Worm (Caenorhabditis elegans) whole organism, young adult: ENCODE measurements around the gene flp-27.
A peak's percentile ranks its signal among the peaks of the same experiment; 100 is the strongest.

ENCODE experiments used
- B0261.1 ChIP-seq: sonication (generic microtip); optimal IDR thresholded peaks from 2 replicates; lab custom pipeline; 2016; ENCODE audit warnings: mild to moderate bottlenecking, missing genetic modification characterization, moderate library complexity, missing compliant biosample characterization
- B0336.3 ChIP-seq: fragments of 200-800 bp; sonication (Bioruptor generic); IDR thresholded peaks from 2 replicates; pipeline ENCODE4 v1.3.6; 2022; ENCODE audit warnings: missing genetic modification characterization, missing compliant biosample characterization
- D2030.7 ChIP-seq: fragments of 200-800 bp; sonication (Bioruptor generic); IDR thresholded peaks from 2 replicates; pipeline ENCODE4 v1.3.6; 2022; ENCODE audit warnings: missing genetic modification reagents, missing genetic modification characterization, missing compliant biosample characterization
- F10E7.11 ChIP-seq: sonication (generic microtip); optimal IDR thresholded peaks from 2 replicates; lab custom pipeline; 2017; ENCODE audit warnings: mild to moderate bottlenecking, missing genetic modification characterization, moderate library complexity, missing compliant biosample characterization
- F22D6.2 ChIP-seq: sonication (generic microtip); optimal IDR thresholded peaks from 2 replicates; lab custom pipeline; 2016; ENCODE audit warnings: mild to moderate bottlenecking, missing genetic modification characterization, missing compliant biosample characterization
- F23B12.7 ChIP-seq: sonication (generic microtip); optimal IDR thresholded peaks from 2 replicates; lab custom pipeline; 2017; ENCODE audit warnings: missing genetic modification characterization, mild to moderate bottlenecking, missing compliant biosample characterization, antibody characterized with exemption, moderate library complexity; ENCODE audit not compliant: insufficient read depth
- F33H1.4 ChIP-seq: fragments of 200-800 bp; sonication (Bioruptor generic); IDR thresholded peaks from 2 replicates; pipeline ENCODE4 v1.3.6; 2022; ENCODE audit warnings: missing genetic modification reagents, missing genetic modification characterization, missing compliant biosample characterization
- F37B4.10 ChIP-seq: fragments of 200-800 bp; sonication (Bioruptor generic); IDR thresholded peaks from 2 replicates; pipeline ENCODE4 v1.3.6; 2022; ENCODE audit warnings: missing genetic modification characterization, missing compliant biosample characterization
- F57A8.1 ChIP-seq: fragments of 200-800 bp; sonication (Bioruptor generic); optimal IDR thresholded peaks from 2 replicates; lab custom pipeline; 2018; ENCODE audit warnings: mild to moderate bottlenecking, missing genetic modification characterization, moderate library complexity, missing compliant biosample characterization
- F57C9.4 ChIP-seq: sonication (generic microtip); optimal IDR thresholded peaks from 2 replicates; lab custom pipeline; 2017; ENCODE audit warnings: mild to moderate bottlenecking, missing genetic modification characterization, missing compliant biosample characterization
- K12H6.12 ChIP-seq: fragments of 200-800 bp; sonication (Bioruptor generic); optimal IDR thresholded peaks from 2 replicates; lab custom pipeline; 2018; ENCODE audit warnings: mild to moderate bottlenecking, missing genetic modification characterization, missing compliant biosample characterization
- Y53G8AR.9 ChIP-seq: fragments of 200-800 bp; sonication (Bioruptor generic); conservative IDR thresholded peaks from 2 replicates; pipeline ENCODE4 v1.3.6; 2022; ENCODE audit warnings: missing genetic modification reagents, missing genetic modification characterization, missing compliant biosample characterization
- ama-1 ChIP-seq, 3 experiments: fragments of 150-350 bp in 1 of 3; sonication (generic microtip) in 2 of 3; optimal IDR thresholded peaks; 2 replicates each; lab custom pipeline; 2014 to 2018; ENCODE audit warnings: missing biosample characterization in 2 of 3, missing genetic modification characterization in 2 of 3, missing genetic modification reagents in 2 of 3
- aptf-3 ChIP-seq: fragments of 200-800 bp; sonication (Bioruptor generic); IDR thresholded peaks from 2 replicates; pipeline ENCODE4 v1.3.6; 2022; ENCODE audit warnings: missing genetic modification characterization, missing compliant biosample characterization
- atf-7 ChIP-seq: sonication (generic microtip); optimal IDR thresholded peaks from 2 replicates; lab custom pipeline; 2017; ENCODE audit warnings: mild to moderate bottlenecking, missing genetic modification characterization, missing compliant biosample characterization
- bed-1 ChIP-seq: fragments of 200-800 bp; sonication (Bioruptor generic); IDR thresholded peaks from 2 replicates; pipeline ENCODE4 v1.3.6; 2022; ENCODE audit warnings: missing genetic modification reagents, missing genetic modification characterization, missing compliant biosample characterization
- bed-2 ChIP-seq: fragments of 200-800 bp; sonication (Bioruptor generic); IDR thresholded peaks from 2 replicates; pipeline ENCODE4 v1.3.6; 2022; ENCODE audit warnings: missing genetic modification reagents, missing genetic modification characterization, missing compliant biosample characterization
- ccch-3 ChIP-seq: fragments of 200-800 bp; sonication (Bioruptor generic); optimal IDR thresholded peaks from 2 replicates; lab custom pipeline; 2018; ENCODE audit warnings: mild to moderate bottlenecking, missing genetic modification characterization, missing compliant biosample characterization
- ceh-27 ChIP-seq: fragments of 200-800 bp; sonication (Bioruptor generic); optimal IDR thresholded peaks from 2 replicates; lab custom pipeline; 2018; ENCODE audit warnings: mild to moderate bottlenecking, missing genetic modification characterization, moderate library complexity, missing compliant biosample characterization
- ceh-40 ChIP-seq: fragments of 200-800 bp; sonication (Bioruptor generic); IDR thresholded peaks from 2 replicates; pipeline ENCODE4 v1.3.6; 2022; ENCODE audit warnings: missing genetic modification characterization, missing compliant biosample characterization
- ceh-79 ChIP-seq: sonication (generic microtip); optimal IDR thresholded peaks from 2 replicates; lab custom pipeline; 2017; ENCODE audit warnings: mild to moderate bottlenecking, missing genetic modification characterization, missing compliant biosample characterization
- die-1 ChIP-seq: sonication (generic microtip); optimal IDR thresholded peaks from 2 replicates; lab custom pipeline; 2016; ENCODE audit warnings: missing genotype, mild to moderate bottlenecking, missing genetic modification characterization, missing compliant biosample characterization
- dox-1 ChIP-seq: fragments of 200-800 bp; sonication (Bioruptor generic); IDR thresholded peaks from 2 replicates; pipeline ENCODE4 v1.3.6; 2022; ENCODE audit warnings: missing genetic modification reagents, missing genetic modification characterization, missing compliant biosample characterization
- dpff-1 ChIP-seq: sonication (generic microtip); optimal IDR thresholded peaks from 2 replicates; lab custom pipeline; 2017; ENCODE audit warnings: mild to moderate bottlenecking, missing genetic modification characterization, missing compliant biosample characterization
- efl-1 ChIP-seq: fragments of 150-350 bp; optimal IDR thresholded peaks from 2 replicates; lab custom pipeline; 2014; ENCODE audit warnings: missing biosample characterization, missing genetic modification reagents, missing genetic modification characterization
- egrh-3 ChIP-seq: fragments of 200-800 bp; sonication (Bioruptor generic); IDR thresholded peaks from 2 replicates; pipeline ENCODE4 v1.3.6; 2022; ENCODE audit warnings: missing genetic modification reagents, missing genetic modification characterization, missing compliant biosample characterization
- gei-17 ChIP-seq: fragments of 200-800 bp; sonication (Bioruptor generic); optimal IDR thresholded peaks from 2 replicates; lab custom pipeline; 2018; ENCODE audit warnings: mild to moderate bottlenecking, missing genetic modification characterization, missing compliant biosample characterization
- him-1 ChIP-seq: sonication (generic microtip); optimal IDR thresholded peaks from 2 replicates; lab custom pipeline; 2016; ENCODE audit warnings: missing genotype, missing genetic modification reagents, missing genetic modification characterization, missing compliant biosample characterization
- lag-1 ChIP-seq: fragments of 200-800 bp; sonication (Bioruptor generic); IDR thresholded peaks from 2 replicates; pipeline ENCODE4 v1.3.6; 2022; ENCODE audit warnings: missing genetic modification reagents, missing genetic modification characterization, missing compliant biosample characterization
- lin-35 ChIP-seq, 3 experiments: fragments of 150-350 bp in 2 of 3; sonication (generic microtip) in 1 of 3; optimal IDR thresholded peaks; 2 replicates each; lab custom pipeline; 2014 to 2018; ENCODE audit warnings: missing biosample characterization in 3 of 3, missing genetic modification characterization in 3 of 3, missing genetic modification reagents in 3 of 3
- lin-40 ChIP-seq: sonication (generic microtip); optimal IDR thresholded peaks from 2 replicates; lab custom pipeline; 2016; ENCODE audit warnings: missing genetic modification characterization, mild to moderate bottlenecking, missing compliant biosample characterization, missing genotype, missing genetic modification reagents
- lsl-1 ChIP-seq: fragments of 200-800 bp; sonication (Bioruptor generic); optimal IDR thresholded peaks from 2 replicates; lab custom pipeline; 2018; ENCODE audit warnings: mild to moderate bottlenecking, missing genetic modification characterization, moderate library complexity, missing compliant biosample characterization
- madf-3 ChIP-seq: fragments of 200-800 bp; sonication (Bioruptor generic); IDR thresholded peaks from 2 replicates; pipeline ENCODE4 v1.3.6; 2022; ENCODE audit warnings: missing genetic modification reagents, missing genetic modification characterization, missing compliant biosample characterization
- madf-6 ChIP-seq: fragments of 200-800 bp; sonication (Bioruptor generic); IDR thresholded peaks from 2 replicates; pipeline ENCODE4 v1.3.6; 2022; ENCODE audit warnings: missing genetic modification reagents, missing genetic modification characterization, missing compliant biosample characterization
- madf-8 ChIP-seq: fragments of 200-800 bp; sonication (Bioruptor generic); conservative IDR thresholded peaks from 2 replicates; pipeline ENCODE4 v1.3.6; 2022; ENCODE audit warnings: missing genetic modification reagents, missing genetic modification characterization, missing compliant biosample characterization
- mcd-1 ChIP-seq: fragments of 200-800 bp; sonication (Bioruptor generic); IDR thresholded peaks from 2 replicates; pipeline ENCODE4 v1.3.6; 2022; ENCODE audit warnings: missing genetic modification reagents, missing genetic modification characterization, missing compliant biosample characterization
- nfya-1 ChIP-seq: sonication (generic microtip); optimal IDR thresholded peaks from 2 replicates; lab custom pipeline; 2017; ENCODE audit warnings: antibody characterized with exemption, missing compliant biosample characterization, missing genetic modification characterization, borderline replicate concordance; ENCODE audit not compliant: insufficient read depth
- nfya-2 ChIP-seq: fragments of 200-800 bp; sonication (Bioruptor generic); IDR thresholded peaks from 2 replicates; pipeline ENCODE4 v1.3.6; 2022; ENCODE audit warnings: missing genetic modification reagents, missing genetic modification characterization, missing compliant biosample characterization
- nhr-179 ChIP-seq: sonication (generic microtip); optimal IDR thresholded peaks from 2 replicates; lab custom pipeline; 2016; ENCODE audit warnings: mild to moderate bottlenecking, missing genetic modification characterization, missing compliant biosample characterization
- pbrm-1 ChIP-seq: fragments of 200-800 bp; sonication (Bioruptor generic); IDR thresholded peaks from 2 replicates; pipeline ENCODE4 v1.3.6; 2022; ENCODE audit warnings: missing genetic modification reagents, missing genetic modification characterization, missing compliant biosample characterization
- snpc-3.4 ChIP-seq: sonication (generic microtip); optimal IDR thresholded peaks from 2 replicates; lab custom pipeline; 2017; ENCODE audit warnings: missing genetic modification characterization, mild to moderate bottlenecking, missing compliant biosample characterization, antibody characterized with exemption, moderate library complexity, missing genotype, missing genetic modification reagents
- sptf-2 ChIP-seq: fragments of 200-800 bp; sonication (Bioruptor generic); optimal IDR thresholded peaks from 2 replicates; lab custom pipeline; 2018; ENCODE audit warnings: mild to moderate bottlenecking, missing genetic modification characterization, missing compliant biosample characterization
- tbx-9 ChIP-seq: sonication (generic microtip); optimal IDR thresholded peaks from 2 replicates; lab custom pipeline; 2016; ENCODE audit warnings: borderline replicate concordance, missing genetic modification characterization, inconsistent platforms, missing compliant biosample characterization
- ztf-26 ChIP-seq: sonication (generic microtip); optimal IDR thresholded peaks from 2 replicates; lab custom pipeline; 2017; ENCODE audit warnings: missing genetic modification characterization, missing compliant biosample characterization
- ztf-6 ChIP-seq: fragments of 200-800 bp; sonication (Bioruptor generic); IDR thresholded peaks from 2 replicates; pipeline ENCODE4 v1.3.6; 2022; ENCODE audit warnings: missing genetic modification reagents, missing genetic modification characterization, missing compliant biosample characterization

Gene flp-27

DNA sequence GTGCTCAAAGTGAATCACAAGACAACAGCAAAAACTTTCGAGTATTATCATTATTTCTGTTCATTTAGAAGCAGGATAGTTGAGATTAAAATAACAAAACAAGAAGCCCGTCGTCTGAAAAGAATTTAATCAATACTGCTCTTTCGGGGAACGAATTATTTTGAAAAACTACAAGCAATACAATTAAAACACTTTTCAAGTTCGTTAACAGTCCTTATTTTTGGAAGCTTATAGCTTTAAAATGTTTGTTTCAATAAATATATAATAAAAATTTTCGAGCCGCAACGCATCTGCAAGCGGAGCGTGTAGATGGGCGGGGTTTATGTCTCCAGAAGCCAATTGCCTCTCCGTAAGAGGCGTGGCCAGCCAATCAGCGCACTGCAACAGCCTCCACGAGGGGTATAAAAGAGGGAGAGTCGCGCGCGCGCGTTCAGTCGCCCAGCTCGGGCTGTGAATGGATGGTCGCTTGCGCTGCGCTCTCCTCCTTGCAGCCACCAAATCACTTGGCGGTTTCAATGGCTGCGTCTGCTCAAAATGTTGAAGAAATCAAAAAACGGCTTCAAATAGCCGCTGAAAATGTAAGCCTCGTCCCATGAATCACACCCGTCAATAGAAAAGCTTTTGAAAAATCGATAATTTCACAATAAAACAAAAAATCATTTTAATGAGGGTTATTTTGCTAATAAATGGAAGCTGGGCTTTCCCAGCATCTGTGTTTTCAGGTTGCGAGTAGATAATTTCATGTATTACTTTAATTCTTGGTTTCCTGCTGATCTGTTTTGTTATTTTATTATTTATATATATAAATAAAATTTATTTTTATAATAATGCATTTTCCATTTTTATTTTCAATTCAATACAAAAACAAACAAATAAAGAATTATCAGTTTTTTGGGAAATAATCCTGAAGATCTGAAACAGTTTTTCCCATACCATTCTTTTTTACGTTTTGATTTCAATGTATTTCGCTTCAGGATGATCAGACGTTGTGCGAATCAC is 19.8 kb upstream of the flp-27 start, which contains the start of the genes ift-43 and mdt-26 (continued):
- peak; percentile 84 for TF ChIP-seq ceh-27 (GFP tag; lab: Kevin White, UChicago)
- TF ChIP-seq gei-17: peak; percentile 56
- TF ChIP-seq bed-2 (GFP tag; lab: Robert Waterston, UW): peak; percentile 55; the same call in 1 of the 2 replicates
- peak; percentile 83 for TF ChIP-seq pbrm-1 (GFP tag; lab: Robert Waterston, UW)
- no peak for TF ChIP-seq dpff-1 (tag; lab: Kevin White, UChicago)
- no peak for TF ChIP-seq lag-1 (GFP tag; lab: Robert Waterston, UW)
- TF ChIP-seq him-1 (tag; lab: Kevin White, UChicago): peak; percentile 27
- no peak for TF ChIP-seq F37B4.10 (GFP tag; lab: Robert Waterston, UW)
- TF ChIP-seq F33H1.4 (GFP tag; lab: Robert Waterston, UW): 0 out of 2 replicates have a peak, but pooled peaks have one; percentile 43
- TF ChIP-seq madf-6 (GFP tag; lab: Robert Waterston, UW): peak; percentile 62
- peak; percentile 32 for TF ChIP-seq ccch-3
- peak; percentile 37 for TF ChIP-seq F57C9.4
- no peak for TF ChIP-seq B0336.3 (GFP tag; lab: Robert Waterston, UW)
- TF ChIP-seq aptf-3: no peak
- no peak for TF ChIP-seq snpc-3.4
- peak; percentile 80 for TF ChIP-seq F57A8.1
- TF ChIP-seq F23B12.7: peak; percentile 85
- peak; percentile 83; the same call in 1 of the 2 replicates for TF ChIP-seq ceh-40
- TF ChIP-seq Y53G8AR.9 (GFP tag; lab: Robert Waterston, UW): peak; percentile 66; the same call in 1 of the 2 replicates
- TF ChIP-seq nfya-2 (GFP tag; lab: Robert Waterston, UW): peak; percentile 100
- TF ChIP-seq atf-7 (tag; lab: Kevin White, UChicago): peak; percentile 3
- TF ChIP-seq madf-3: peak; percentile 93
- peak; percentile 95 for TF ChIP-seq egrh-3 (GFP tag; lab: Robert Waterston, UW)
- peak; percentile 99 for TF ChIP-seq ama-1 (optimal IDR thresholded peaks at IDR 0.05; lab: Kevin White, UChicago)
- peak in 1 of 2 experiments; percentile 61 for TF ChIP-seq ama-1 (GFP tag; optimal IDR thresholded peaks at IDR 0.05; lab: Kevin White, UChicago)

DNA sequence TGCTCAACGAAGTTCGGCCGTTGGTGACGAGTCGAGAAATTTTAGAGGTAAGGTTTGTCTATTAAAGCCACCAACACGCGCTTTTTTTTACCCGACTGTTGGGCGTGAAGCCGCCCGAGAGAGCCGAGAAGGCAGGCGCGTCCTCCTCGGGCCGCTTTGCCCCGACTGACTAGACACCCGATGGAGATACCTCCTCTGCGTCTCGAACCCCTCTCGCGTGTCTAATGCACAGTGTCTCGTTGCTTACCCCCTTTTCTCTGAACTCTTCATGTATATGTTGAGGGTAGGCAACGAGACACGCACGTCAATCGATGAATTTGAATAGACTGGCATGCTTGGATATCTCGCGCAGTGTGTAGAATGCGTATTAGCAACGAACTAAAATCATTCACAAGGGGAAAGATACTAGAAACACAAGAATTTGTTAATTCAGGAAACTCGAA is 19.0 kb upstream of the flp-27 start:
- TF ChIP-seq lin-40 (tag; lab: Kevin White, UChicago): peak; percentile 88
- TF ChIP-seq K12H6.12 (tag; lab: Kevin White, UChicago): peak; percentile 90
- peak; percentile 55 for TF ChIP-seq B0261.1 (tag; lab: Kevin White, UChicago)
- peak; percentile 12 for TF ChIP-seq nhr-179 (tag; lab: Kevin White, UChicago)
- peak; percentile 83 for TF ChIP-seq ztf-6
- TF ChIP-seq mcd-1 (GFP tag; lab: Robert Waterston, UW): peak; percentile 91
- peak in 2 of 3 experiments; percentile 57 to 69 for TF ChIP-seq lin-35 (GFP tag; optimal IDR thresholded peaks at IDR 0.05; lab: Kevin White, UChicago)
- no peak for TF ChIP-seq snpc-3.4
- TF ChIP-seq F22D6.2 (tag; lab: Kevin White, UChicago): peak; percentile 16
- TF ChIP-seq nfya-2 (GFP tag; lab: Robert Waterston, UW): peak; percentile 99
- TF ChIP-seq ccch-3: no peak
- TF ChIP-seq tbx-9 (tag; lab: Kevin White, UChicago): peak; percentile 99
- TF ChIP-seq ztf-26 (tag; lab: Kevin White, UChicago): peak; percentile 96
- TF ChIP-seq die-1 (tag; lab: Kevin White, UChicago): peak; percentile 77
- no peak for TF ChIP-seq nfya-1 (tag; lab: Kevin White, UChicago)
- peak; percentile 64 for TF ChIP-seq D2030.7 (GFP tag; lab: Robert Waterston, UW)
- no peak for TF ChIP-seq efl-1
- TF ChIP-seq dox-1 (GFP tag; lab: Robert Waterston, UW): peak; percentile 87; the same call in 1 of the 2 replicates
- peak; percentile 91 for TF ChIP-seq bed-1 (GFP tag; lab: Robert Waterston, UW)
- TF ChIP-seq ceh-79 (tag; lab: Kevin White, UChicago): peak; percentile 99
- no peak for TF ChIP-seq sptf-2
- TF ChIP-seq F10E7.11 (tag; lab: Kevin White, UChicago): peak; percentile 100
- TF ChIP-seq lsl-1: no peak
- TF ChIP-seq madf-8 (GFP tag; lab: Robert Waterston, UW): no peak
